Fruit fly (Drosophila melanogaster) Kc167 (cell line): ENCODE measurements around the gene CG5157.

Experiments
- Myc ChIP-seq: fragments of >200 bp; optimal IDR thresholded peaks from 2 replicates; lab custom pipeline; 2017; ENCODE audit warnings: missing external identifiers
- Sin3A ChIP-seq: fragments of >200 bp; optimal IDR thresholded peaks from 2 replicates; lab custom pipeline; 2018; ENCODE audit warnings: missing external identifiers
- h ChIP-seq: fragments of >200 bp; optimal IDR thresholded peaks from 3 replicates; lab custom pipeline; 2018; ENCODE audit warnings: missing external identifiers
- insv ChIP-seq: fragments of >200 bp; optimal IDR thresholded peaks from 3 replicates; lab custom pipeline; 2018; ENCODE audit warnings: missing external identifiers
- psq ChIP-seq: fragments of >200 bp; optimal IDR thresholded peaks from 2 replicates; lab custom pipeline; 2017; ENCODE audit warnings: missing external identifiers
- ttk ChIP-seq: sonication (Bioruptor generic); optimal IDR thresholded peaks from 2 replicates; lab custom pipeline; 2017; ENCODE audit warnings: missing external identifiers

Gene CG5157

DNA sequence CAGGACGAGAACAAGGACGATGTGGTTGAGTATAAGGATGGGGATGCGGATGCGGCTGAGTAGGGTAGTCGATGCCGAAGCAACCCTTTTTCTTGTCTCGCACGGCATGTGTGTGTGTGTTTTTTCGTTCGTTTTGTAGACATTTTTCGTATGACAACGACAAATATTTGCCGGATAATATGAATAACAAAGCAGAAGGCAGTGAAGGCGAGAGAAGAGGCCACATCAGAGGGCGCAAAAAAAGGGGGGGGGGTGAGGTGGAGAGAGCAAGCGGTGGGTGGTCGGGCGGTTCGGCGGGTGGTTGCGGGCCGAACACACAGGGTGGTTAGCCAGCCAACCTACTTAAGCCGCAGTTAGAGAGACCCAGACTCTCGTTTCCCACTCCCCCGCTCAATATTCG is 34.7 kb upstream of the CG5157 start:
- TF ChIP-seq h (lab: Kevin White, UChicago) (no peak), ttk (lab: Kevin White, UChicago) (no peak), Sin3A (lab: Kevin White, UChicago) (no peak), Myc (lab: Kevin White, UChicago) (no peak), psq (lab: Kevin White, UChicago) (no peak), insv (lab: Kevin White, UChicago) (no peak)

- TF ChIP-seq psq (lab: Kevin White, UChicago) (no peak), ttk (lab: Kevin White, UChicago) (no peak), insv (lab: Kevin White, UChicago) (no peak), h (lab: Kevin White, UChicago) (no peak), Sin3A (lab: Kevin White, UChicago) (no peak)
Measured at dm6 chr3L:16171280-16171679, 33.6 kb upstream of the CG5157 start, which contains the start of gene CG33795. TSS of gene CG33795 (minus strand) at chr3L:16171380.

dm6 chr3L:16170006-16170405 is 32.3 kb upstream of the CG5157 start, which contains the start of gene CG33796:
TSS of gene CG33796 (minus strand) at chr3L:16170106.
- TF ChIP-seq Myc (lab: Kevin White, UChicago) (no peak), psq (lab: Kevin White, UChicago) (no peak), ttk (lab: Kevin White, UChicago) (no peak), Sin3A (lab: Kevin White, UChicago) (no peak), h (lab: Kevin White, UChicago) (no peak), insv (lab: Kevin White, UChicago) (no peak)

DNA sequence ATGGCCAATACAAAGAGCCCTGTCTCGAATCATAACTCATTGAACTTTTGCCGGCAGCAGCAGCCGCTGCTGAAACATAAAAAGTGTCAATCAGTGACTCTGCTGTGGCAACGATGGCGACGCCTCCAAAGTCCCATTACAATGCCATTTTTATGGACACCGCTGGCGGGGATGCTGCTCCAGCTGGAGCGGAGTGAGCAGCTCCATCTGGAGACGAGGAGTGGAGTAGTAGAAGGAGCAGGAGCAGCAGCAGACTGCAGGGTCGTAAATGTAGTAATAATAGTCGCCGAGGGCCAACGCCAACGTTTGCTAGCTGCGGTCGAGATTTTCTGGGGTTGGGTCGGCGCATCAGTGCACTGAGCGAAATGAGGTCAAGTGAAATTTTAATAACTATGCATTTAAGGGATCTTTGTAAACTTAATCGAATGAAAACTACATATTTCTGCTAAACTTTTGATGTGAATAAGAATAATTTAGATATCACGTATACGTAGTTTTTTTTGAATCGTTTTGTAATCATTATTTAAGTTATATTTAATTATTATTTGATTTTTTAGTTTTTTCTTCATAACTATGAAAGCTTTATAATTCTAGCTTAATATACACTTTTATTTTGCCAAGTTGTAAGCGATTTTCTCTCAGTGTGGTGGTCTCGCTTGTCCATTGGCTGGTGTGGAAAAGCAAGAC is 31.0 kb upstream of the CG5157 start:
- TF ChIP-seq ttk (lab: Kevin White, UChicago): no peak
- no peak for TF ChIP-seq psq (lab: Kevin White, UChicago)
- no peak for TF ChIP-seq insv (lab: Kevin White, UChicago)
- no peak for TF ChIP-seq Sin3A (lab: Kevin White, UChicago)
- TF ChIP-seq h (lab: Kevin White, UChicago): no peak
- no peak for TF ChIP-seq Myc (lab: Kevin White, UChicago)

dm6 chr3L:16167723-16168386 is 30.2 kb upstream of the CG5157 start:
- TF ChIP-seq psq (lab: Kevin White, UChicago): no peak

DNA sequence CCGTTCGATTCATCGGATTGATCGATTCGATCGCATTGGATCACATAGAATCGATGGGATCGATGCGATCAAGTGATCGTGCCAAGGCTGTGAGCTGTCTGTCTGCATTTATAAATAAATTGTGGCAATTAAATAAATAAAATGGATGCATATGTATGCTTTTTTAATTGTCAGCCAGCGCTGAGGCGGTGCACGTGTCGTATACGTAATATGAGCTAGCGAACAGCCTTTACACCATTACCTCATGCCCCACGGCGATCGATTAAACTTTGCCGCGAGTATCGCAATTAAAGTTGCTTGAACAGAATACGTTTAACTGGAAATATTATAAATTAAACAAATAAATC is 29.3 kb upstream of the CG5157 start:
- no peak for TF ChIP-seq ttk (lab: Kevin White, UChicago)
- no peak for TF ChIP-seq Sin3A (lab: Kevin White, UChicago)
- no peak for TF ChIP-seq psq (lab: Kevin White, UChicago)
- TF ChIP-seq insv (lab: Kevin White, UChicago): no peak
- TF ChIP-seq h (lab: Kevin White, UChicago): no peak
- TF ChIP-seq Myc (lab: Kevin White, UChicago): no peak

dm6 chr3L:16166217-16166997 is 28.7 kb upstream of the CG5157 start:
- no peak for TF ChIP-seq ttk (lab: Kevin White, UChicago)
- no peak for TF ChIP-seq insv (lab: Kevin White, UChicago)

DNA sequence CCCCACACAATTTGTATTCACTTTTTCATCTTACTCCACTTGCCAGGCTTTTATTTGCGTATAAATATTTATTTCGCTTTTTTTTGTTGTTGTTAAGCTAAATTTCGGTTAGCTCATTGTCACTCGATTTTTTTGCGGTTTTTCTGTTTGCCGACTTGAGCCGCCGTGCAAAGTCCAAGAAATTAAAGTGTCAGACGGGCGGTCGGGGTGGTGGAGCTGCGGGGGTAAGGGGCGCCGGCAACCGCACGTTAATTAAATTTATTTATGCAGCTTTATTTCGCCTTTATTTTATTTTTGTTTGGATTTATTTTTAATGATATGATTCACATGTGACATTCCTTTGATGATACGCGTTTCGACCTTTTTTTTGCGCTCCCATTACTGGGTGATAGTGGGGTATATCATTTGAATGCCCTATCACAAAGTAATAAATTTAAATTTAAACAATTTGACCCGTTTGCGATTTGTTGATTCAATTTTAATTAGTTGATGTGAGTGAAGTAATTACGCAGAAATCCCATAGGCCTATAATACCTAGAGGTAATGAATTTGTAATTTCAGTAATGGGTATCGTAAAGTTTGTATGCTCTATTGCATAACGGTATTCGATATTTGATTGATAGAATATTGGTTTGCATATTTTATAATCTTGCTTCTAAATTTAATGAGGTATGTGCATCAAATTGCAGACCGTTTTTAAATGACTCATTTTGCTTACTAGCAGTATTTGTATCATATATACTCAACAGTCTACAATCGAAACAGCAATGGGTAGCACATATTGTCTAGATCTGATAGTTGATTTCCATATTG is 27.9 kb upstream of the CG5157 start:
- TF ChIP-seq h (lab: Kevin White, UChicago) (no peak), insv (lab: Kevin White, UChicago) (no peak), ttk (lab: Kevin White, UChicago) (no peak), Myc (lab: Kevin White, UChicago) (no peak), Sin3A (lab: Kevin White, UChicago) (no peak), psq (lab: Kevin White, UChicago) (no peak)

- TF ChIP-seq Sin3A (lab: Kevin White, UChicago): no peak
- no peak for TF ChIP-seq insv (lab: Kevin White, UChicago)
- TF ChIP-seq ttk (lab: Kevin White, UChicago): no peak
- TF ChIP-seq Myc (lab: Kevin White, UChicago): no peak
- TF ChIP-seq h (lab: Kevin White, UChicago): no peak
- no peak for TF ChIP-seq psq (lab: Kevin White, UChicago)
Measured at dm6 chr3L:16164150-16165039, 26.7 kb upstream of the CG5157 start, which contains the start of gene CG5151. TSS of gene CG5151 (minus strand) at chr3L:16164701.
